Worm (Caenorhabditis elegans) whole organism, young adult: ENCODE measurements around the gene nsy-7.

Source experiments
- C06A6.2 ChIP-seq: fragments of 200-800 bp; sonication (Bioruptor generic); conservative IDR thresholded peaks from 2 replicates; pipeline ENCODE4 v1.3.6; 2022; ENCODE audit warnings: missing genetic modification characterization, missing compliant biosample characterization
- F10E7.11 ChIP-seq: sonication (generic microtip); optimal IDR thresholded peaks from 2 replicates; lab custom pipeline; 2017; ENCODE audit warnings: mild to moderate bottlenecking, missing genetic modification characterization, moderate library complexity, missing compliant biosample characterization
- F23B12.7 ChIP-seq: sonication (generic microtip); optimal IDR thresholded peaks from 2 replicates; lab custom pipeline; 2017; ENCODE audit warnings: missing genetic modification characterization, mild to moderate bottlenecking, missing compliant biosample characterization, antibody characterized with exemption, moderate library complexity; ENCODE audit not compliant: insufficient read depth
- F39B2.1 ChIP-seq: fragments of 200-800 bp; sonication (Bioruptor generic); IDR thresholded peaks from 2 replicates; pipeline ENCODE4 v1.3.6; 2022; ENCODE audit warnings: missing genetic modification reagents, missing genetic modification characterization, missing compliant biosample characterization
- F49E8.2 ChIP-seq: sonication (generic microtip); optimal IDR thresholded peaks from 3 replicates; lab custom pipeline; 2017; ENCODE audit warnings: missing genetic modification characterization, mild to moderate bottlenecking, missing compliant biosample characterization, antibody characterized with exemption, moderate library complexity; ENCODE audit not compliant: insufficient read depth
- F52B5.7 ChIP-seq: sonication (generic microtip); optimal IDR thresholded peaks from 2 replicates; lab custom pipeline; 2016; ENCODE audit warnings: mild to moderate bottlenecking, missing genetic modification characterization, missing compliant biosample characterization
- K11D2.4 ChIP-seq: fragments of 200-800 bp; sonication (Bioruptor generic); IDR thresholded peaks from 2 replicates; pipeline ENCODE4 v1.3.6; 2022; ENCODE audit warnings: missing genetic modification reagents, missing genetic modification characterization, missing compliant biosample characterization
- K12H6.12 ChIP-seq: fragments of 200-800 bp; sonication (Bioruptor generic); optimal IDR thresholded peaks from 2 replicates; lab custom pipeline; 2018; ENCODE audit warnings: mild to moderate bottlenecking, missing genetic modification characterization, missing compliant biosample characterization
- Y56A3A.18 ChIP-seq: fragments of 200-800 bp; sonication (Bioruptor generic); IDR thresholded peaks from 2 replicates; pipeline ENCODE4 v1.3.6; 2022; ENCODE audit warnings: missing genetic modification reagents, missing genetic modification characterization, missing compliant biosample characterization
- Y95B8A.8 ChIP-seq: fragments of 200-800 bp; sonication (Bioruptor generic); IDR thresholded peaks from 2 replicates; pipeline ENCODE4 v1.3.6; 2022; ENCODE audit warnings: missing genetic modification reagents, missing genetic modification characterization, missing compliant biosample characterization
- athp-1 ChIP-seq: sonication (generic microtip); optimal IDR thresholded peaks from 2 replicates; lab custom pipeline; 2017; ENCODE audit warnings: mild to moderate bottlenecking, missing genetic modification characterization, missing compliant biosample characterization
- attf-3 ChIP-seq: fragments of 200-800 bp; sonication (Bioruptor generic); conservative IDR thresholded peaks from 2 replicates; pipeline ENCODE4 v1.3.6; 2022; ENCODE audit warnings: missing genetic modification reagents, missing genetic modification characterization, missing compliant biosample characterization
- attf-5 ChIP-seq: fragments of 200-800 bp; sonication (Bioruptor generic); optimal IDR thresholded peaks from 2 replicates; lab custom pipeline; 2018; ENCODE audit warnings: mild to moderate bottlenecking, missing genetic modification characterization, missing compliant biosample characterization
- ceh-40 ChIP-seq: fragments of 200-800 bp; sonication (Bioruptor generic); IDR thresholded peaks from 2 replicates; pipeline ENCODE4 v1.3.6; 2022; ENCODE audit warnings: missing genetic modification characterization, missing compliant biosample characterization
- chd-7 ChIP-seq: sonication (generic microtip); optimal IDR thresholded peaks from 2 replicates; lab custom pipeline; 2016; ENCODE audit warnings: mild to moderate bottlenecking, missing genetic modification characterization, moderate library complexity, missing compliant biosample characterization
- egrh-3 ChIP-seq: fragments of 200-800 bp; sonication (Bioruptor generic); IDR thresholded peaks from 2 replicates; pipeline ENCODE4 v1.3.6; 2022; ENCODE audit warnings: missing genetic modification reagents, missing genetic modification characterization, missing compliant biosample characterization
- gei-17 ChIP-seq: fragments of 200-800 bp; sonication (Bioruptor generic); optimal IDR thresholded peaks from 2 replicates; lab custom pipeline; 2018; ENCODE audit warnings: mild to moderate bottlenecking, missing genetic modification characterization, missing compliant biosample characterization
- hlh-12 ChIP-seq: sonication (generic microtip); optimal IDR thresholded peaks from 2 replicates; lab custom pipeline; 2016; ENCODE audit warnings: missing genetic modification characterization, missing compliant biosample characterization
- hmg-1.2 ChIP-seq: fragments of 200-800 bp; sonication (Bioruptor generic); IDR thresholded peaks from 2 replicates; pipeline ENCODE4 v1.3.6; 2022; ENCODE audit warnings: missing genetic modification reagents, missing genetic modification characterization, missing compliant biosample characterization
- lag-1 ChIP-seq: fragments of 200-800 bp; sonication (Bioruptor generic); IDR thresholded peaks from 2 replicates; pipeline ENCODE4 v1.3.6; 2022; ENCODE audit warnings: missing genetic modification reagents, missing genetic modification characterization, missing compliant biosample characterization
- let-607 ChIP-seq, 2 experiments: fragments of 200-800 bp in 1 of 2; sonication (Bioruptor generic) in 1 of 2; sonication (generic microtip) in 1 of 2; optimal IDR thresholded peaks; 2 replicates each; lab custom pipeline; 2016 to 2018; ENCODE audit warnings: mild to moderate bottlenecking in 2 of 2, missing compliant biosample characterization in 2 of 2, missing genetic modification characterization in 2 of 2, moderate library complexity in 2 of 2, missing genotype in 1 of 2
- lin-35 ChIP-seq, 3 experiments: fragments of 150-350 bp in 2 of 3; sonication (generic microtip) in 1 of 3; optimal IDR thresholded peaks; 2 replicates each; lab custom pipeline; 2014 to 2018; ENCODE audit warnings: missing biosample characterization in 3 of 3, missing genetic modification characterization in 3 of 3, missing genetic modification reagents in 3 of 3
- lsl-1 ChIP-seq: fragments of 200-800 bp; sonication (Bioruptor generic); optimal IDR thresholded peaks from 2 replicates; lab custom pipeline; 2018; ENCODE audit warnings: mild to moderate bottlenecking, missing genetic modification characterization, moderate library complexity, missing compliant biosample characterization
- madf-3 ChIP-seq: fragments of 200-800 bp; sonication (Bioruptor generic); IDR thresholded peaks from 2 replicates; pipeline ENCODE4 v1.3.6; 2022; ENCODE audit warnings: missing genetic modification reagents, missing genetic modification characterization, missing compliant biosample characterization
- madf-8 ChIP-seq: fragments of 200-800 bp; sonication (Bioruptor generic); conservative IDR thresholded peaks from 2 replicates; pipeline ENCODE4 v1.3.6; 2022; ENCODE audit warnings: missing genetic modification reagents, missing genetic modification characterization, missing compliant biosample characterization
- mcd-1 ChIP-seq: fragments of 200-800 bp; sonication (Bioruptor generic); IDR thresholded peaks from 2 replicates; pipeline ENCODE4 v1.3.6; 2022; ENCODE audit warnings: missing genetic modification reagents, missing genetic modification characterization, missing compliant biosample characterization
- mel-28 ChIP-seq: sonication (generic microtip); optimal IDR thresholded peaks from 2 replicates; lab custom pipeline; 2016; ENCODE audit warnings: borderline replicate concordance, mild to moderate bottlenecking, missing genetic modification characterization, missing compliant biosample characterization
- mes-4 ChIP-seq: sonication (generic microtip); optimal IDR thresholded peaks from 2 replicates; lab custom pipeline; 2016; ENCODE audit warnings: missing genotype, missing genetic modification characterization, missing compliant biosample characterization
- nhr-27 ChIP-seq: fragments of 200-800 bp; sonication (Bioruptor generic); optimal IDR thresholded peaks from 2 replicates; lab custom pipeline; 2018; ENCODE audit warnings: mild to moderate bottlenecking, missing genetic modification characterization, moderate library complexity, missing compliant biosample characterization
- rpc-1 ChIP-seq, 2 experiments: fragments of 150-350 bp in 1 of 2; sonication (generic microtip) in 1 of 2; optimal IDR thresholded peaks; 2 replicates each; lab custom pipeline; 2014 to 2018; ENCODE audit warnings: missing biosample characterization in 1 of 2, missing genetic modification characterization in 1 of 2, missing genetic modification reagents in 1 of 2, missing genotype in 1 of 2
- unc-130 ChIP-seq: sonication (generic microtip); optimal IDR thresholded peaks from 2 replicates; lab custom pipeline; 2016; ENCODE audit warnings: missing genetic modification reagents, missing genetic modification characterization, missing compliant biosample characterization
- zfh-2 ChIP-seq: fragments of 200-800 bp; sonication (Bioruptor generic); conservative IDR thresholded peaks from 2 replicates; pipeline ENCODE4 v1.3.6; 2022; ENCODE audit warnings: missing genetic modification reagents, missing genetic modification characterization, missing compliant biosample characterization
- ztf-22 ChIP-seq: fragments of 200-800 bp; sonication (Bioruptor generic); optimal IDR thresholded peaks from 2 replicates; lab custom pipeline; 2018; ENCODE audit warnings: mild to moderate bottlenecking, missing genetic modification characterization, moderate library complexity, missing compliant biosample characterization
- ztf-25 ChIP-seq: fragments of 200-800 bp; sonication (Bioruptor generic); IDR thresholded peaks from 2 replicates; pipeline ENCODE4 v1.3.6; 2022; ENCODE audit warnings: missing genetic modification reagents, missing genetic modification characterization, missing compliant biosample characterization
- ztf-26 ChIP-seq: sonication (generic microtip); optimal IDR thresholded peaks from 2 replicates; lab custom pipeline; 2017; ENCODE audit warnings: missing genetic modification characterization, missing compliant biosample characterization
- ztf-6 ChIP-seq: fragments of 200-800 bp; sonication (Bioruptor generic); IDR thresholded peaks from 2 replicates; pipeline ENCODE4 v1.3.6; 2022; ENCODE audit warnings: missing genetic modification reagents, missing genetic modification characterization, missing compliant biosample characterization

Gene nsy-7

DNA sequence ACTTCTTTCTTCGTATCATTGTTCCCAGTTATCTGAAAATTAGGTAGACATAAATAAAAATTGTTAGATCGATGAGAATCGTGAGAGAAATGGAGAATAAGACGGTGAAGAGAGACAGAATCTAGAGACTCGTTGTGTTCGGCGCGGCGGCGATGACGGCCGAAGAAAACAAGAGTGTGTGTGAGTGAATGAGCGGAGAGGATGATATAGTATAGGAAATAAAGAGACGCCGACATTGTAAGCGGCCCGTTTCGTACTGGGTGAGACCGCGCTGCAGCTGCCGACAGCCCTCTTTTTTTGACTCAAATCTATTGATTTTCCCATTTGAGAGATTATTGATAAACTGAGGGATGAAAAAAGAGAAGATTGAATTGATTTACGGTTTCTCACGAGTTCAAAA is 25.7 kb upstream of the nsy-7 start, which contains the start of gene Y42H9AR.4 (continued):
- TF ChIP-seq C06A6.2 (GFP tag; lab: Robert Waterston, UW) (no peak), athp-1 (no peak), Y56A3A.18 (no peak), mel-28 (tag; lab: Kevin White, UChicago) (no peak), F52B5.7 (tag; lab: Kevin White, UChicago) (no peak), attf-5 (GFP tag; lab: Kevin White, UChicago) (peak; percentile 30), F10E7.11 (no peak), unc-130 (GFP tag; lab: Kevin White, UChicago) (no peak), nhr-27 (tag; lab: Kevin White, UChicago) (no peak), let-607 (tag; optimal IDR thresholded peaks at IDR 0.05; lab: Kevin White, UChicago) (peak in 1 of 2 experiments; percentile 12), lag-1 (GFP tag; lab: Robert Waterston, UW) (no peak), Y95B8A.8 (no peak), attf-3 (GFP tag; lab: Robert Waterston, UW) (no peak), hmg-1.2 (GFP tag; lab: Robert Waterston, UW) (peak; percentile 98), mes-4 (tag; lab: Kevin White, UChicago) (no peak), lsl-1 (GFP tag; lab: Kevin White, UChicago) (no peak), ztf-25 (GFP tag; lab: Robert Waterston, UW) (no peak), madf-8 (GFP tag; lab: Robert Waterston, UW) (no peak), lin-35 (GFP tag; optimal IDR thresholded peaks at IDR 0.05; lab: Kevin White, UChicago) (no peak)

DNA sequence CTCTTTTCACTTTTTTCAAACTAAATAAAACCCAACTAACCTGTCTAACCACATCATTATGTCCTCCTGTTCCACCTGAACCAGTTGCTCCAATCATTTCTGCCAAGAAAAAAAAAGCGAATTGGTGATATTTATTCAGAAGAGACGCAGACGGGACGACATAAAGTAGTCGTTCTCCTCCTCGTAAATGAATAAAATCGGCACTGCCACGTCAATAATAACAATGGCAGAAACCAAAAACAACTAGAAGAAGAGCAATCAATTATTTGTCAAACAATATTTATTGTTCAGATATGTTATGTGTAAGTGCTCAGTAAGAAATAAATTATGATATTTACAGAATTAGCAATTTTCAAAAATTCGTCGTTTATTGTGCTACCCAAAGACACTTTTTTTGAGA is 21.1 kb upstream of the nsy-7 start, which contains the start of gene rabs-5:
Gene rabs-5 (minus strand): TSS at position 101 of the 400 bp plus-strand sequence.
- TF ChIP-seq ztf-26 (tag; lab: Kevin White, UChicago): no peak
- peak; percentile 4 for TF ChIP-seq F49E8.2 (tag; lab: Kevin White, UChicago)

DNA sequence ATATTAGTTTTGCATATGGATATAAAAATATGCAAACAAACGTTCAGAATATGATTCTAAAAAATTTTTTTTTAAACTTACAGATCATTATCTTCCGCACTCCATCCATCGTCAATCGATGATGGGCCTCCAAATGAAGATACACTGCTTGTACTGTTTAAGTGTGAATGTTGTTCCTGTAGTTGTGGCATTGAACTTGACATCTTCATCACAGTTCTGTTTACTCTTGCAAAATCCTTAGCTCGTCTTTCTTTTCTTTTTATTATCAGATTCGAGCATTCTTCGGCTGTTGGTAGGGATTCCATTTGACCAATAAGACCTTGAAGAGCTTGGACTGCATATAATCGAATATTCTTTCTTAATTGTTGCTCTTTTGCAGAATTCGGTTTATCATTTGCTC is 18.6 kb upstream of the nsy-7 start:
- TF ChIP-seq gei-17 (GFP tag; lab: Kevin White, UChicago): no peak
- no peak for TF ChIP-seq zfh-2 (GFP tag; lab: Robert Waterston, UW)
- TF ChIP-seq K11D2.4 (GFP tag; lab: Robert Waterston, UW): no peak
- TF ChIP-seq F39B2.1 (GFP tag; lab: Robert Waterston, UW): no peak
- TF ChIP-seq chd-7 (tag; lab: Kevin White, UChicago): no peak
- TF ChIP-seq mcd-1 (GFP tag; lab: Robert Waterston, UW): no peak
- no peak for TF ChIP-seq F23B12.7 (tag; lab: Kevin White, UChicago)
- TF ChIP-seq ztf-22 (GFP tag; lab: Kevin White, UChicago): no peak
- TF ChIP-seq ztf-6: no peak
- no peak for TF ChIP-seq madf-3 (GFP tag; lab: Robert Waterston, UW)
- TF ChIP-seq rpc-1 (optimal IDR thresholded peaks at IDR 0.05; lab: Kevin White, UChicago): no peak
- TF ChIP-seq rpc-1 (tag; optimal IDR thresholded peaks at IDR 0.05; lab: Kevin White, UChicago): no peak
- no peak for TF ChIP-seq K12H6.12 (tag; lab: Kevin White, UChicago)
- no peak for TF ChIP-seq hlh-12 (tag; lab: Kevin White, UChicago)
- no peak for TF ChIP-seq ceh-40 (GFP tag; lab: Robert Waterston, UW)
- no peak for TF ChIP-seq egrh-3 (GFP tag; lab: Robert Waterston, UW)
